Worm (Caenorhabditis elegans) whole organism, early embryonic: Measurements from ENCODE around the gene swsn-7.

Experiments
- aly-1 ChIP-seq: sonication (generic microtip); optimal IDR thresholded peaks from 2 replicates; lab custom pipeline; 2016; ENCODE audit warnings: missing genetic modification characterization, missing compliant biosample characterization
- ceh-36 ChIP-seq: sonication (generic microtip); optimal IDR thresholded peaks from 2 replicates; lab custom pipeline; 2016; ENCODE audit warnings: missing genetic modification characterization, inconsistent platforms, missing compliant biosample characterization

DNA sequence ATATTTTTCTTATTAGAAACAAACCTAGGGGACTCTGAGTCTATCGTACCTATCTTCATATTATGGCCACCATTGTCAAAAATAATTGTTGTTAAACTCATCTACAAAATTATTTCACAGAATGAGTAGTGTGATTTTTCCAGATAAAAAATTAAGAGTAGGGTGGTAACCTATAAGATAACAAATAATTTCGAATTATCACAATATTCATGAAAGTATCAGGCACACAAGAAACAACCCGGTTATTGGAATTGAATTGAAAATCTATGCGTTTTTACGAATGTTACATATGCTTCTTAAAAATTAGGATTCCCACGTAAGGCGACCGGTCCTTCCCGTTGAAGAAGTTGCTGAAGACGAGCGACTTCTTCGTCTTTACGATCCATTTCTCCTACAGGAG, 9.7 kb upstream of the swsn-7 start, which contains the start of gene arp-6:
- TF ChIP-seq ceh-36 (no peak), aly-1 (no peak)
